Fruit fly (Drosophila melanogaster) whole organism, embryonic: ENCODE results near the gene mRpL27.

Experiments
- BtbVII ChIP-seq: fragments of 200-800 bp; sonication (Bioruptor generic); optimal IDR thresholded peaks from 3 replicates; lab custom pipeline; 2017; ENCODE audit warnings: missing biosample characterization, mild to moderate bottlenecking, missing genetic modification characterization
- CG1024 ChIP-seq: fragments of 200-800 bp; sonication (Bioruptor generic); IDR thresholded peaks from 2 replicates; pipeline ENCODE4 v1.3.6; 2022; ENCODE audit warnings: missing biosample characterization, missing genetic modification characterization
- CG13296 ChIP-seq: fragments of 200-800 bp; sonication (Bioruptor generic); optimal IDR thresholded peaks from 3 replicates; lab custom pipeline; 2018; ENCODE audit warnings: missing biosample characterization, mild to moderate bottlenecking, missing genetic modification characterization
- CG13775 ChIP-seq: fragments of 200-800 bp; sonication (Bioruptor generic); optimal IDR thresholded peaks from 3 replicates; lab custom pipeline; 2017; ENCODE audit warnings: missing biosample characterization, mild to moderate bottlenecking, missing genetic modification characterization
- CG15601 ChIP-seq: fragments of 200-800 bp; sonication (Bioruptor generic); optimal IDR thresholded peaks from 3 replicates; lab custom pipeline; 2019; ENCODE audit warnings: missing biosample characterization, mild to moderate bottlenecking, missing genetic modification characterization, moderate library complexity
- CG17186 ChIP-seq: fragments of 200-800 bp; sonication (Bioruptor generic); optimal IDR thresholded peaks from 3 replicates; lab custom pipeline; 2017; ENCODE audit warnings: missing biosample characterization, missing genetic modification reagents, missing genetic modification characterization
- CG17829 ChIP-seq: fragments of 200-800 bp; optimal IDR thresholded peaks from 2 replicates; lab custom pipeline; 2019; ENCODE audit warnings: missing biosample characterization, mild to moderate bottlenecking, missing genetic modification characterization, moderate library complexity
- CG2120 ChIP-seq: fragments of 200-800 bp; sonication (Bioruptor generic); optimal IDR thresholded peaks from 3 replicates; lab custom pipeline; 2016; ENCODE audit warnings: missing biosample characterization, missing genetic modification characterization
- CG30403 ChIP-seq: fragments of 200-800 bp; sonication (Bioruptor generic); optimal IDR thresholded peaks from 3 replicates; lab custom pipeline; 2016; ENCODE audit warnings: missing biosample characterization, missing genetic modification characterization
- CG3065 ChIP-seq: fragments of 200-800 bp; sonication (Bioruptor generic); optimal IDR thresholded peaks from 2 replicates; lab custom pipeline; 2016; ENCODE audit warnings: missing biosample characterization, missing genetic modification characterization
- CG31388 ChIP-seq: fragments of 200-800 bp; sonication (Bioruptor generic); optimal IDR thresholded peaks from 2 replicates; lab custom pipeline; 2016; ENCODE audit warnings: missing biosample characterization, missing genetic modification characterization
- CG31441 ChIP-seq: fragments of 200-800 bp; sonication (Bioruptor generic); IDR thresholded peaks from 2 replicates; pipeline ENCODE4 v1.3.6; 2022; ENCODE audit warnings: missing biosample characterization, missing genetic modification characterization
- CG3847 ChIP-seq: fragments of 200-800 bp; sonication (Bioruptor generic); IDR thresholded peaks from 2 replicates; pipeline ENCODE4 v1.3.6; 2022; ENCODE audit warnings: missing biosample characterization, missing genetic modification characterization
- CG5953 ChIP-seq: fragments of 200-800 bp; sonication (Bioruptor generic); IDR thresholded peaks from 2 replicates; pipeline ENCODE4 v1.3.6; 2022; ENCODE audit warnings: missing biosample characterization, missing genetic modification characterization
- CG6654 ChIP-seq: fragments of 200-800 bp; sonication (Bioruptor generic); optimal IDR thresholded peaks from 2 replicates; lab custom pipeline; 2017; ENCODE audit warnings: missing biosample characterization, mild to moderate bottlenecking, missing genetic modification characterization
- CG7963 ChIP-seq: fragments of 200-800 bp; sonication (Bioruptor generic); IDR thresholded peaks from 3 replicates; pipeline ENCODE4 v1.3.6; 2022; ENCODE audit warnings: missing biosample characterization, missing genetic modification characterization; ENCODE audit not compliant: partially characterized antibody
- CG8478 ChIP-seq: fragments of >200 bp; optimal IDR thresholded peaks from 2 replicates; lab custom pipeline; 2018
- CG8924 ChIP-seq: fragments of 200-800 bp; optimal IDR thresholded peaks from 3 replicates; lab custom pipeline; 2019; ENCODE audit warnings: missing biosample characterization, mild to moderate bottlenecking, missing genetic modification characterization, moderate library complexity
- CG8944 ChIP-seq: fragments of 200-800 bp; sonication (Bioruptor generic); optimal IDR thresholded peaks from 3 replicates; lab custom pipeline; 2016; ENCODE audit warnings: missing biosample characterization, missing genetic modification characterization
- Camta ChIP-seq: fragments of 200-800 bp; sonication (Bioruptor generic); optimal IDR thresholded peaks from 2 replicates; lab custom pipeline; 2016; ENCODE audit warnings: missing biosample characterization, missing genetic modification characterization
- Dek ChIP-seq: fragments of 200-800 bp; sonication (Bioruptor generic); optimal IDR thresholded peaks from 3 replicates; lab custom pipeline; 2019; ENCODE audit warnings: missing biosample characterization, mild to moderate bottlenecking, missing genetic modification characterization, moderate library complexity
- Dp ChIP-seq: fragments of 200-800 bp; sonication (Bioruptor generic); optimal IDR thresholded peaks from 2 replicates; lab custom pipeline; 2018; ENCODE audit warnings: missing biosample characterization, mild to moderate bottlenecking, missing genetic modification characterization, moderate library complexity
- HLH3B ChIP-seq: fragments of 200-800 bp; sonication (Bioruptor generic); IDR thresholded peaks from 2 replicates; pipeline ENCODE4 v1.3.6; 2022; ENCODE audit warnings: missing biosample characterization, missing genetic modification characterization
- Med ChIP-seq: fragments of 200-800 bp; sonication (Bioruptor generic); peaks from one replicate; lab custom pipeline; 2016; ENCODE audit warnings: missing biosample characterization, missing genetic modification characterization, mild to moderate bottlenecking, inconsistent platforms, moderate library complexity
- Opbp ChIP-seq: fragments of 200-800 bp; sonication (Bioruptor generic); IDR thresholded peaks from 3 replicates; pipeline ENCODE4 v1.3.6; 2022; ENCODE audit warnings: missing biosample characterization, missing genetic modification characterization; ENCODE audit not compliant: partially characterized antibody
- Poxn ChIP-seq: fragments of 200-800 bp; sonication (Bioruptor generic); IDR thresholded peaks from 2 replicates; pipeline ENCODE4 v1.3.6; 2022; ENCODE audit warnings: missing biosample characterization, missing genetic modification characterization
- Sin3A ChIP-seq: fragments of >200 bp; optimal IDR thresholded peaks from 2 replicates; lab custom pipeline; 2018
- YL-1 ChIP-seq: fragments of 200-800 bp; sonication (Bioruptor generic); optimal IDR thresholded peaks from 3 replicates; lab custom pipeline; 2017; ENCODE audit warnings: missing biosample characterization, mild to moderate bottlenecking, missing genetic modification characterization
- aop ChIP-seq: fragments of 200-800 bp; sonication (Bioruptor generic); IDR thresholded peaks from 2 replicates; pipeline ENCODE4 v1.3.6; 2022; ENCODE audit warnings: missing biosample characterization, missing genetic modification characterization
- ato ChIP-seq: fragments of 200-800 bp; sonication (Bioruptor generic); IDR thresholded peaks from 2 replicates; pipeline ENCODE4 v1.3.6; 2022; ENCODE audit warnings: missing biosample characterization, missing genetic modification characterization; ENCODE audit not compliant: partially characterized antibody
- bsh ChIP-seq, 2 experiments: fragments of 200-800 bp; sonication (Bioruptor generic); optimal IDR thresholded peaks; 2 replicates each; lab custom pipeline; 2017 to 2018; ENCODE audit warnings: mild to moderate bottlenecking in 2 of 2, missing biosample characterization in 2 of 2, missing genetic modification characterization in 2 of 2, moderate library complexity in 1 of 2
- eve ChIP-seq, 2 experiments: fragments of >200 bp; optimal IDR thresholded peaks; 2 replicates each; lab custom pipeline; 2017; ENCODE audit warnings: missing biosample characterization in 2 of 2, missing genetic modification characterization in 2 of 2
- fu2 ChIP-seq: fragments of 200-800 bp; sonication (Bioruptor generic); optimal IDR thresholded peaks from 2 replicates; lab custom pipeline; 2016; ENCODE audit warnings: missing biosample characterization, missing genetic modification characterization
- gce ChIP-seq: fragments of 200-800 bp; sonication (Bioruptor generic); IDR thresholded peaks from 3 replicates; pipeline ENCODE4 v1.3.6; 2022; ENCODE audit warnings: missing biosample characterization, missing genetic modification characterization
- gro ChIP-seq: fragments of 200-800 bp; sonication (Bioruptor generic); optimal IDR thresholded peaks from 2 replicates; lab custom pipeline; 2016; ENCODE audit warnings: missing biosample characterization, missing genetic modification characterization
- jumu ChIP-seq: fragments of 200-800 bp; sonication (Bioruptor generic); optimal IDR thresholded peaks from 3 replicates; lab custom pipeline; 2016; ENCODE audit warnings: missing biosample characterization, missing genetic modification characterization
- kah ChIP-seq: fragments of 200-800 bp; sonication (Bioruptor generic); optimal IDR thresholded peaks from 2 replicates; lab custom pipeline; 2018; ENCODE audit warnings: missing biosample characterization, mild to moderate bottlenecking, missing genetic modification characterization
- kay ChIP-seq: fragments of 200-800 bp; sonication (Bioruptor generic); optimal IDR thresholded peaks from 2 replicates; lab custom pipeline; 2016; ENCODE audit warnings: missing biosample characterization, missing genetic modification characterization
- pita ChIP-seq: fragments of 200-800 bp; sonication (Bioruptor generic); optimal IDR thresholded peaks from 2 replicates; lab custom pipeline; 2017; ENCODE audit warnings: missing biosample characterization, mild to moderate bottlenecking, missing genetic modification characterization
- psq ChIP-seq: fragments of 200-800 bp; sonication (Bioruptor generic); optimal IDR thresholded peaks from 2 replicates; lab custom pipeline; 2017; ENCODE audit warnings: missing biosample characterization, missing genetic modification characterization
- sc ChIP-seq, 3 experiments: fragments of >200 bp in 2 of 3; fragments of 200-800 bp in 1 of 3; sonication (Bioruptor generic) in 1 of 3; optimal IDR thresholded peaks; 2 replicates in 2 of 3; 3 replicates in 1 of 3; lab custom pipeline; 2017; ENCODE audit warnings: mild to moderate bottlenecking in 1 of 3, missing biosample characterization in 1 of 3, missing genetic modification characterization in 1 of 3, missing genetic modification reagents in 1 of 3
- sd ChIP-seq: fragments of 200-800 bp; sonication (Bioruptor generic); optimal IDR thresholded peaks from 3 replicates; lab custom pipeline; 2018; ENCODE audit warnings: missing biosample characterization, mild to moderate bottlenecking, missing genetic modification characterization, moderate library complexity
- seq ChIP-seq: fragments of 200-800 bp; sonication (Bioruptor generic); IDR thresholded peaks from 2 replicates; pipeline ENCODE4 v1.3.6; 2022; ENCODE audit warnings: missing biosample characterization, missing genetic modification characterization
- shn ChIP-seq: fragments of 200-800 bp; sonication (Bioruptor generic); optimal IDR thresholded peaks from 3 replicates; lab custom pipeline; 2016; ENCODE audit warnings: missing biosample characterization, missing genetic modification characterization
- stc ChIP-seq: fragments of 200-800 bp; sonication (Bioruptor generic); IDR thresholded peaks from 2 replicates; pipeline ENCODE4 v1.3.6; 2022; ENCODE audit warnings: missing biosample characterization, missing genetic modification characterization
- tio ChIP-seq: fragments of 200-800 bp; sonication (Bioruptor generic); optimal IDR thresholded peaks from 2 replicates; lab custom pipeline; 2017; ENCODE audit warnings: missing biosample characterization, missing genetic modification characterization, inconsistent platforms
- vfl ChIP-seq: fragments of 200-800 bp; sonication (Bioruptor generic); optimal IDR thresholded peaks from 2 replicates; lab custom pipeline; 2016; ENCODE audit warnings: missing biosample characterization, missing genetic modification characterization
- wek ChIP-seq: fragments of 200-800 bp; sonication (Bioruptor generic); optimal IDR thresholded peaks from 3 replicates; lab custom pipeline; 2018; ENCODE audit warnings: missing biosample characterization, mild to moderate bottlenecking, missing genetic modification characterization, moderate library complexity
- zfh2 ChIP-seq: fragments of 200-800 bp; sonication (Bioruptor generic); optimal IDR thresholded peaks from 2 replicates; lab custom pipeline; 2016; ENCODE audit warnings: missing biosample characterization, missing genetic modification characterization

mRpL27 gene

DNA sequence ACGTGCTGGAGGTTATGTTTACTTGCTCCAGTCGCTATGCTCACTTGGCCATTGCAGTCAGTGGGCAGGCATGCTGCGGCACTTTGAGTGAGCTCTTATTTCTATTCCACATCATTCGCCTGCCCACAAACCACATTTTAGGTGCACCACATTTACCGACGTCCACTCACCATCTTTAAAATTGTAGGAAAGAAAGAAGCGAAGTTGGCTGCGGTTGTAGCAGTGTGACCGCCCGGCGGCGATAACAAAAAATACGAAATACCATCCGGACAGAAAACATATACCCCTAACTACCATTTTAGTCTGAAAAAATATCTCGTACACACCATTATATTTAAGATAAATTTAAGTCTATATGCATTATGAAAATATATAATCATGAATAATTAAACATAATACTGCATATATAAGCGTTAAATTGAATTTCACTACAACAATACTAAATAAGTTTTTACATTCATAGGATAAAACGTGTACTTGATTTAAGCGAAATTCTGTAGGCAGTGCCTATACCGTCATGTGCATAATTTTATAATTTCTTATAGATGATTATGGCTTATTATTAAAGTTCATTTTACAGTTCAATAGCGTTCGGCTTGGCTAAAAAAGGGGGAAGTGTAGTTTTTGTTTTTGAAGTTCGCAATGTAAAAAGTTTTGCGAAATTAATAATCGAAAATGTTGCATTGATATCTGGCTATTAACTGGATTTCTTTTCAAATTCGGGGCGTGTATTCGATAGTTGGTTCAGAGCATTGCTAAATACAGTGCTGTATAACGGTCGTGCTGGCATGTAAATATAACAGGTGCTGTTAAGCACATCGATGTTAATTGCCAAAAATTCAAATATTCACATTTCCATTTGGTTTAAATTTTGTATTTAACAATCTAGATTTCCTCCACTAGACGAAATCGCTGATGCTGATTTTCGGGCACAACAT lies 1.1 kb downstream of the mRpL27 start, which contains the start of gene RpL27A (continued):
- no peak for TF ChIP-seq aop (GFP tag; lab: Robert Waterston, UW)
- TF ChIP-seq HLH3B (GFP tag; lab: Robert Waterston, UW), result peak; percentile 70
- TF ChIP-seq Dp (GFP tag; lab: Kevin White, UChicago), result peak; percentile 72
- TF ChIP-seq CG5953 (GFP tag; lab: Robert Waterston, UW), result peak; percentile 73
- TF ChIP-seq kay, result peak; percentile 34
- TF ChIP-seq gce (GFP tag; lab: Robert Waterston, UW), result peak; percentile 85
- peak; percentile 45 for TF ChIP-seq vfl (GFP tag; lab: Kevin White, UChicago)
- peak; percentile 60 for TF ChIP-seq CG17829 (tag; lab: Kevin White, UChicago)
- TF ChIP-seq Dek, result peak; percentile 51
- peak; percentile 99 for TF ChIP-seq YL-1
- TF ChIP-seq CG15601, result peak; percentile 80
- peak; percentile 37; the same call in 1 of the 2 replicates for TF ChIP-seq Poxn (GFP tag; lab: Robert Waterston, UW)
- TF ChIP-seq Opbp, result peak; percentile 100
- TF ChIP-seq eve (GFP tag; optimal IDR thresholded peaks at IDR 0.05; lab: Kevin White, UChicago), result no peak
- peak; percentile 32 for TF ChIP-seq CG31388 (GFP tag; lab: Kevin White, UChicago)
- peak; percentile 98 for TF ChIP-seq Med (GFP tag; lab: Kevin White, UChicago)
- peak; percentile 88 for TF ChIP-seq CG1024 (GFP tag; lab: Robert Waterston, UW)
- TF ChIP-seq shn, result peak; percentile 64
- TF ChIP-seq stc (GFP tag; lab: Robert Waterston, UW), result peak; percentile 79
- peak; percentile 32 for TF ChIP-seq zfh2 (GFP tag; lab: Kevin White, UChicago)
- TF ChIP-seq fu2 (GFP tag; lab: Kevin White, UChicago), result peak; percentile 63
- peak; percentile 81 for TF ChIP-seq kah
- TF ChIP-seq CG13296 (GFP tag; lab: Kevin White, UChicago), result peak; percentile 86
- peak; percentile 83 for TF ChIP-seq CG31441 (GFP tag; lab: Robert Waterston, UW)
- peak; percentile 16 for TF ChIP-seq Sin3A (lab: Kevin White, UChicago)
- TF ChIP-seq Camta, result peak; percentile 66
- no peak for TF ChIP-seq CG8478 (lab: Kevin White, UChicago)
- peak; percentile 67 for TF ChIP-seq CG30403
- peak; percentile 97 for TF ChIP-seq wek (GFP tag; lab: Kevin White, UChicago)
- no peak; the same call in 1 of the 2 replicates for TF ChIP-seq ato (GFP tag; lab: Robert Waterston, UW)
- peak; percentile 58 for TF ChIP-seq CG8944 (GFP tag; lab: Kevin White, UChicago)
- TF ChIP-seq CG2120 (GFP tag; lab: Kevin White, UChicago), result peak; percentile 41
- peak; percentile 45 for TF ChIP-seq CG17186 (GFP tag; lab: Kevin White, UChicago)
- peak; percentile 51 for TF ChIP-seq psq (GFP tag; lab: Kevin White, UChicago)
- TF ChIP-seq sc (optimal IDR thresholded peaks at IDR 0.05; lab: Kevin White, UChicago), result no peak
- TF ChIP-seq sc (GFP tag; optimal IDR thresholded peaks at IDR 0.05; lab: Kevin White, UChicago), result peak; percentile 63
- peak; percentile 69 for TF ChIP-seq seq (GFP tag; lab: Robert Waterston, UW)
- TF ChIP-seq CG13775 (GFP tag; lab: Kevin White, UChicago), result peak; percentile 82
- peak; percentile 28 for TF ChIP-seq CG3065 (GFP tag; lab: Kevin White, UChicago)
- TF ChIP-seq CG3847 (GFP tag; lab: Robert Waterston, UW), result peak; percentile 68
- peak; percentile 23 for TF ChIP-seq gro
- TF ChIP-seq bsh (GFP tag; optimal IDR thresholded peaks at IDR 0.05; lab: Kevin White, UChicago), result peak; percentile 43 to 66
- TF ChIP-seq pita (GFP tag; lab: Kevin White, UChicago), result peak; percentile 70
- TF ChIP-seq sd (tag; lab: Kevin White, UChicago), result peak; percentile 68
- peak; percentile 80 for TF ChIP-seq BtbVII (GFP tag; lab: Kevin White, UChicago)
- no peak for TF ChIP-seq tio (GFP tag; lab: Kevin White, UChicago)
- peak; percentile 31 for TF ChIP-seq jumu (GFP tag; lab: Kevin White, UChicago)
- TF ChIP-seq CG7963 (GFP tag; lab: Robert Waterston, UW), result no peak
- peak; percentile 78 for TF ChIP-seq CG8924 (tag; lab: Kevin White, UChicago)
- TF ChIP-seq CG6654 (GFP tag; lab: Kevin White, UChicago), result peak; percentile 63
